Worm (Caenorhabditis elegans): ENCODE measurements around the gene pfd-4.

DNA sequence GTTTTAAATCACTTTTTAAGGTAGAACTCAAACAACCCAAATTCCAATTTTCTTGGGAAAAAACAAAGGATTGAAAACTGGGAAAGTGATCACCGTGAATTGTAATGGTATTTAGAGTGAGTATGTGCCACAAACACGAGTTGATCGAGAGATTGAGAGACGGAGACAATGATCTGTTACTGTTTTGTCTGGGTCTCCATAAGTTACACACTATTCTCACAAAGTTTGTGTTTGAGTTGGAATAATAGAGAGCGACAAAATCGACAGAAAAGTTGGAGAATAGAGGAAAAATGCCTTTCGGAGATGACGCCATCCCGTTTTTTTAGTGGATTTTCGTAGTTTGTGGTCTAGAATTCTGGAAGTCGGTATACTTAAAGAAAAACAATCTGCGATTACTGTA is 43.7 kb upstream of the pfd-4 start, which contains the start of gene nhr-7:
- no peak for TF ChIP-seq madf-5 (GFP tag; IDR thresholded peaks at IDR 0.05)
- no peak for TF ChIP-seq ztf-11 (tag; optimal IDR thresholded peaks at IDR 0.05)
- no peak for TF ChIP-seq nhr-76 (tag; optimal IDR thresholded peaks at IDR 0.05)
- TF ChIP-seq fos-1 (tag; optimal IDR thresholded peaks at IDR 0.05): no peak
- TF ChIP-seq skn-1 (tag; optimal IDR thresholded peaks at IDR 0.05): no peak
- TF ChIP-seq F37D6.2 (tag; optimal IDR thresholded peaks at IDR 0.05): no peak
- TF ChIP-seq nhr-10 (tag; optimal IDR thresholded peaks at IDR 0.05): no peak
- no peak for TF ChIP-seq lsy-2 (tag; optimal IDR thresholded peaks at IDR 0.05)
- no peak for TF ChIP-seq pha-4 (GFP tag; IDR thresholded peaks at IDR 0.05)
- no peak for TF ChIP-seq pha-4 (tag; optimal IDR thresholded peaks at IDR 0.05)
- no peak for TF ChIP-seq aly-2 (tag; optimal IDR thresholded peaks at IDR 0.05)
- no peak for TF ChIP-seq ceh-82 (tag; optimal IDR thresholded peaks at IDR 0.05)
- no peak for TF ChIP-seq hlh-11 (tag; optimal IDR thresholded peaks at IDR 0.05)

All from whole organism, L4 larva.